Worm (Caenorhabditis elegans): ENCODE results near the gene ZK1098.12.

ZK1098.12 gene

DNA sequence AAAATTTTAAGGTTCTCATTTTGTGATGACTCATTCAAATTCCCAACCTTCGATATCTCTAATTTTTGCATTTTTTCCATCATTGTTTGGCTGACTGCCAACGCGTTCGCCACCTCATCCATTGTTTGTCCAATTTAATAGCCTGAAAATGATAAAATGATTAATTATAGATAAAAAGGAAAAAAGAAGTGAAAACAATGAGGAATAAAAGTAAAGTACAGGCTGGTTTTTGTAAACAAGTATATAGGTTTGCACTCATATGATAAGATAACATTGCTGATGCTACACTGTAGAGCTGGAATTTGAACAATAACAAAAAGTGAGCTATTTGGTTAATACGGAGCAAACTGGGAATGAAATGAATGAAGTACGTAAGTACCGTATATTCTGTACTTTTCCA lies 37.3 kb downstream of the ZK1098.12 start, which contains the start of gene C48B4.3:
C48B4.3 (minus strand) TSS at position 149 of the 400 bp plus-strand sequence.
- TF ChIP-seq fos-1 (tag; optimal IDR thresholded peaks at IDR 0.05), result peak; percentile 5
- no peak for TF ChIP-seq R02D3.7 (tag; optimal IDR thresholded peaks at IDR 0.05)

- TF ChIP-seq aly-2 (tag; optimal IDR thresholded peaks at IDR 0.05) (no peak), C34F6.9 (tag; optimal IDR thresholded peaks at IDR 0.05) (peak; percentile 42)
Measured at ce11 chrIII:9583224-9583623, 38.3 kb downstream of the ZK1098.12 start.

- no peak for TF ChIP-seq nhr-6 (tag; optimal IDR thresholded peaks at IDR 0.05)
- TF ChIP-seq nhr-129 (tag; optimal IDR thresholded peaks at IDR 0.05), result no peak
- peak; percentile 7 for TF ChIP-seq sem-4 (tag; optimal IDR thresholded peaks at IDR 0.05)
- no peak for TF ChIP-seq snpc-4 (tag; optimal IDR thresholded peaks at IDR 0.05)
- TF ChIP-seq sma-9 (GFP tag; optimal IDR thresholded peaks at IDR 0.05), result peak; percentile 28
- TF ChIP-seq sma-9 (tag; optimal IDR thresholded peaks at IDR 0.05), result no peak
- TF ChIP-seq skn-1 (tag; optimal IDR thresholded peaks at IDR 0.05), result no peak
- TF ChIP-seq nhr-12 (tag; optimal IDR thresholded peaks at IDR 0.05), result no peak
- no peak for TF ChIP-seq aly-2 (tag; optimal IDR thresholded peaks at IDR 0.05)
- TF ChIP-seq lsy-2 (tag; optimal IDR thresholded peaks at IDR 0.05), result peak; percentile 8 to 40
Measured at ce11 chrIII:9585314-9585713, 40.4 kb downstream of the ZK1098.12 start.

DNA sequence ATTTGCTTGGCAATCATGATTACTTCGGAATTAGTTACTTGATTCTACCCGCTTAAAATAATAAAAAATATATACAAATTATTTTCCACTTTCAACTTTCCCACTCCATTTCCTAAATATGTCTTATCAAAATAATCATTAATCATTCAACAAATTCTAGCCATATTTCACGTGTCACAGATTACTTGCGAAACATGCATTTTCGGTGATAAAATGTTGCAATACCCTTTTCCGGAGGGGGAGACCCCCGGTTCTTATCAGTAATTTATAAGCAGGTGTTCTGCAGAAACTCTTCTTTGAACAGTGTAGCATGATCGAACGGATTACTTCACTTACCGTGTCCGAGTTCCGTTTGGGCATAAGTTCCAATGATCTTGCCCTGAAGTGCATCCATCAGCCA lies 45.3 kb downstream of the ZK1098.12 start:
- no peak for TF ChIP-seq unc-55 (GFP tag; optimal IDR thresholded peaks at IDR 0.05)
- no peak for TF ChIP-seq nhr-77 (tag; optimal IDR thresholded peaks at IDR 0.05)
- peak; percentile 44 for TF ChIP-seq crh-2 (tag; optimal IDR thresholded peaks at IDR 0.05)
- TF ChIP-seq sma-9 (GFP tag; optimal IDR thresholded peaks at IDR 0.05), result peak; percentile 82
- TF ChIP-seq sma-9 (tag; optimal IDR thresholded peaks at IDR 0.05), result no peak
- no peak for TF ChIP-seq ztf-4 (tag; optimal IDR thresholded peaks at IDR 0.05)
- TF ChIP-seq fos-1 (tag; optimal IDR thresholded peaks at IDR 0.05), result peak; percentile 84
- TF ChIP-seq nhr-21 (tag; optimal IDR thresholded peaks at IDR 0.05), result no peak

DNA sequence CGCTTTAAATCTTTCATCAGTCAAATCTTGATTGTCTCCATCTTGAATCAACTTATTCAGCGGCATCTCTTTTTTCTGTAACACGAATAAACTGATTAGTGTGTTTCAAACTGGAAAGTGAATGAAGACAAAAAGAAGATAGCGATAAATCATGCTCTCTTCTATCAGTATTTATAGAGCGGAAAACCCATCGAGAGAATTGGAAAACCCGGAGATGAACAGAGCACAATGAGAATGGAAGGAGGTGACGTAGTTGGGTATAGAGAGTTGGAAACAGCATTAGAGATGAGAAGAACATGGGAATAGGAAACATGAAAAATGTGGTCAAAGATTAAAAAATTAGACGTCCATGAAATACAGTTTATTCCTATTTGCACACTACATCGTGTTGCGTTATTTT lies 47.2 kb downstream of the ZK1098.12 start, which contains the start of gene acox-1.5:
acox-1.5 (minus strand) TSS at position 75 of the 400 bp plus-strand sequence.
- TF ChIP-seq lin-11 (tag; optimal IDR thresholded peaks at IDR 0.05) (no peak), fos-1 (tag; optimal IDR thresholded peaks at IDR 0.05) (peak; percentile 83), unc-55 (GFP tag; optimal IDR thresholded peaks at IDR 0.05) (no peak), nhr-12 (tag; optimal IDR thresholded peaks at IDR 0.05) (no peak), sma-9 (GFP tag; optimal IDR thresholded peaks at IDR 0.05) (peak; percentile 31), sma-9 (tag; optimal IDR thresholded peaks at IDR 0.05) (no peak)
